Worm (Caenorhabditis elegans) whole organism, L4 larva: ENCODE data around the gene T03F7.5.

Experiments used
- aha-1 ChIP-seq: fragments of 150-350 bp; peaks from one replicate; lab custom pipeline; 2014; ENCODE audit warnings: missing biosample characterization, missing genetic modification characterization
- daf-12 ChIP-seq: fragments of 150-350 bp; optimal IDR thresholded peaks from 2 replicates; lab custom pipeline; 2014; ENCODE audit warnings: missing biosample characterization, missing genetic modification reagents, missing genetic modification characterization
- dpl-1 ChIP-seq: fragments of 150-350 bp; optimal IDR thresholded peaks from 2 replicates; lab custom pipeline; 2014; ENCODE audit warnings: missing biosample characterization, missing genetic modification reagents, missing genetic modification characterization
- egl-27 ChIP-seq: sonication (generic microtip); optimal IDR thresholded peaks from 3 replicates; lab custom pipeline; 2017; ENCODE audit warnings: missing biosample characterization, missing genetic modification reagents, missing genetic modification characterization
- hlh-30 ChIP-seq: sonication (generic microtip); optimal IDR thresholded peaks from 2 replicates; lab custom pipeline; 2017; ENCODE audit warnings: antibody characterized with exemption, mild to moderate bottlenecking, missing genetic modification characterization, missing compliant biosample characterization; ENCODE audit not compliant: insufficient read depth
- lin-15B ChIP-seq: fragments of 150-350 bp; sonication (generic microtip); optimal IDR thresholded peaks from 3 replicates; lab custom pipeline; 2014; ENCODE audit warnings: missing biosample characterization, missing genetic modification characterization
- lin-39 ChIP-seq: fragments of 150-350 bp; optimal IDR thresholded peaks from 2 replicates; lab custom pipeline; 2014; ENCODE audit warnings: missing biosample characterization, missing genetic modification reagents, missing genetic modification characterization
- lsy-2 ChIP-seq, 2 experiments: fragments of 150-350 bp in 1 of 2; sonication (generic microtip) in 1 of 2; optimal IDR thresholded peaks; 2 replicates each; lab custom pipeline; 2014 to 2017; ENCODE audit warnings: missing biosample characterization in 2 of 2, missing genetic modification characterization in 2 of 2
- nhr-6 ChIP-seq: fragments of 150-350 bp; optimal IDR thresholded peaks from 2 replicates; lab custom pipeline; 2014; ENCODE audit warnings: missing biosample characterization, missing genetic modification characterization
- skn-1 ChIP-seq: fragments of 150-350 bp; optimal IDR thresholded peaks from 2 replicates; lab custom pipeline; 2014; ENCODE audit warnings: missing biosample characterization, missing genetic modification characterization
- spr-3 ChIP-seq: fragments of 200-800 bp; sonication (Bioruptor generic); optimal IDR thresholded peaks from 2 replicates; lab custom pipeline; 2018; ENCODE audit warnings: mild to moderate bottlenecking, missing genetic modification characterization, missing compliant biosample characterization
- tra-1 ChIP-seq: fragments of 200-800 bp; sonication (Bioruptor generic); IDR thresholded peaks from 2 replicates; pipeline ENCODE4 v1.3.6; 2022; ENCODE audit warnings: missing genetic modification reagents, missing genetic modification characterization, missing compliant biosample characterization

- TF ChIP-seq dpl-1 (no peak), nhr-6 (no peak), egl-27 (no peak), tra-1 (GFP tag; lab: Robert Waterston, UW) (no peak), spr-3 (GFP tag; lab: Kevin White, UChicago) (no peak), daf-12 (tag; lab: Kevin White, UChicago) (no peak), lsy-2 (tag; optimal IDR thresholded peaks at IDR 0.05; lab: Kevin White, UChicago) (no peak), hlh-30 (tag; lab: Kevin White, UChicago) (no peak), aha-1 (peak; percentile 89), lin-15B (tag; lab: Kevin White, UChicago) (no peak), lin-39 (tag; lab: Kevin White, UChicago) (no peak), skn-1 (tag; lab: Kevin White, UChicago) (no peak)
Measured at ce11 chrV:11341130-11341675, 42.7 kb upstream of the T03F7.5 start.
